Fruit fly (Drosophila melanogaster) S2 (cell line): ENCODE data around the gene Cp36.

ENCODE experiments used
- CG8478 ChIP-seq: fragments of >200 bp; optimal IDR thresholded peaks from 2 replicates; lab custom pipeline; 2018
- CTCF ChIP-seq, 2 experiments: fragments of >200 bp; optimal IDR thresholded peaks; 2 replicates each; lab custom pipeline; 2018

- TF ChIP-seq CTCF (optimal IDR thresholded peaks at IDR 0.05; lab: Kevin White, UChicago) (no peak), CG8478 (lab: Kevin White, UChicago) (no peak)
Observed at dm6 chrX:8491452-8492046, 12.4 kb downstream of the Cp36 start.
